Fruit fly (Drosophila melanogaster) whole organism, pupa: ENCODE data around the gene HP1c.

Source experiments
- CG14655 ChIP-seq: fragments of 200-800 bp; sonication (Bioruptor generic); optimal IDR thresholded peaks from 3 replicates; lab custom pipeline; 2017; ENCODE audit warnings: mild to moderate bottlenecking, missing biosample characterization, missing genetic modification reagents, missing genetic modification characterization
- CG15710 ChIP-seq: fragments of 200-800 bp; sonication (Bioruptor generic); optimal IDR thresholded peaks from 2 replicates; lab custom pipeline; 2018; ENCODE audit warnings: missing biosample characterization, mild to moderate bottlenecking, missing genetic modification characterization, moderate library complexity
- CG17806 ChIP-seq: fragments of 200-800 bp; sonication (Bioruptor generic); optimal IDR thresholded peaks from 2 replicates; lab custom pipeline; 2018; ENCODE audit warnings: missing biosample characterization, mild to moderate bottlenecking, missing genetic modification characterization, moderate library complexity
- D1 ChIP-seq: fragments of 200-800 bp; sonication (Bioruptor generic); optimal IDR thresholded peaks from 2 replicates; lab custom pipeline; 2018; ENCODE audit warnings: missing biosample characterization, mild to moderate bottlenecking, missing genetic modification characterization, moderate library complexity
- EcR ChIP-seq: fragments of 200-800 bp; sonication (Bioruptor generic); optimal IDR thresholded peaks from 3 replicates; lab custom pipeline; 2019; ENCODE audit warnings: missing biosample characterization, missing genetic modification characterization, mild to moderate bottlenecking, moderate library complexity, missing genetic modification reagents
- Ets98B ChIP-seq: fragments of 200-800 bp; sonication (Bioruptor generic); IDR thresholded peaks from 2 replicates; pipeline ENCODE4 v1.3.6; 2022; ENCODE audit warnings: missing biosample characterization, missing genetic modification characterization
- rn ChIP-seq: fragments of 200-800 bp; sonication (Bioruptor generic); IDR thresholded peaks from 2 replicates; pipeline ENCODE4 v1.3.6; 2022; ENCODE audit warnings: missing biosample characterization, missing genetic modification characterization

dm6 chr3R:22726031-22726770, 19.2 kb upstream of the HP1c start, which contains the start of gene RNF220:
- TF ChIP-seq D1 = no peak
- TF ChIP-seq EcR (GFP tag; lab: Kevin White, UChicago) = no peak
- peak; percentile 41 for TF ChIP-seq CG14655 (GFP tag; lab: Kevin White, UChicago)
- no peak for TF ChIP-seq rn
- TF ChIP-seq CG17806 = no peak
- peak; percentile 2 for TF ChIP-seq CG15710 (tag; lab: Kevin White, UChicago)
- no peak for TF ChIP-seq Ets98B (GFP tag; lab: Robert Waterston, UW)
